Worm (Caenorhabditis elegans) whole organism, L3 larva: ENCODE results near the gene ugt-64.
"Not testable (repeated sequence)": the region's sequence is repeated elsewhere in the genome, so short reads cannot be mapped to it uniquely, and the experiment has no call there.

Experiments
- egl-27 ChIP-seq: sonication (generic microtip); optimal IDR thresholded peaks from 4 replicates; lab custom pipeline; 2017; ENCODE audit warnings: missing biosample characterization, missing genetic modification reagents, missing genetic modification characterization
- mdl-1 ChIP-seq: fragments of 150-350 bp; optimal IDR thresholded peaks from 2 replicates; lab custom pipeline; 2014; ENCODE audit warnings: missing biosample characterization, missing genetic modification characterization
- nhr-11 ChIP-seq: fragments of 150-350 bp; optimal IDR thresholded peaks from 2 replicates; lab custom pipeline; 2014; ENCODE audit warnings: missing biosample characterization, missing genetic modification characterization
- nhr-25 ChIP-seq: sonication (generic microtip); optimal IDR thresholded peaks from 2 replicates; lab custom pipeline; 2017; ENCODE audit warnings: missing biosample characterization, missing genetic modification characterization
- nhr-77 ChIP-seq: fragments of 150-350 bp; optimal IDR thresholded peaks from 2 replicates; lab custom pipeline; 2014; ENCODE audit warnings: missing biosample characterization, missing genetic modification characterization
- unc-62 ChIP-seq: fragments of 150-350 bp; sonication (generic microtip); optimal IDR thresholded peaks from 4 replicates; lab custom pipeline; 2014; ENCODE audit warnings: missing biosample characterization, missing genetic modification reagents, missing genetic modification characterization
- zag-1 ChIP-seq: fragments of 150-350 bp; optimal IDR thresholded peaks from 2 replicates; lab custom pipeline; 2014; ENCODE audit warnings: missing biosample characterization, missing genetic modification characterization

- TF ChIP-seq mdl-1 (tag; lab: Kevin White, UChicago); nhr-11 (tag; lab: Kevin White, UChicago); nhr-77 (tag; lab: Kevin White, UChicago); zag-1; nhr-25 (tag; lab: Kevin White, UChicago); unc-62 (GFP tag; lab: Kevin White, UChicago); egl-27: not testable (repeated sequence)
Measured at ce11 chrV:3506252-3506651, at the start of gene ugt-64.
